Worm (Caenorhabditis elegans): ENCODE data around the gene asb-2.

The asb-2 gene

DNA sequence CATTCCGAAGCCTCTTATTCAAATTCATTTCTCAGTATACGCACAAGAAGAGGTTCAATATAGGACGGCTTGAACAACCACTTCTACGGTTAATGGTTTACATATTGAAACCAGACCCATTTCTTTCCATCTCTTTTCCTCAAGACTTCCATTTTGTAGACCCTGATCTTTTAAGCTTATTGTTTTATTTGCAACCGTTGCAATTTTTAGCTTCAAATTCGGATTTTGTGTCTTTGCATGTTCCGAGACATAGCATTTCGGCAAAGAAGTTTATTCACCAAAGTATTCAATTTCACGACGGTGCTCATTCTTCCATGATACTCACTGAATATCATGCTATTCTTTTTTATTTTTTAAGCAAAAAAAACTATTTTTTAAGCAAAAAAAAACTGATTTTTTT is 3.3 kb upstream of the asb-2 start, which contains the start of gene nmur-3:
Gene nmur-3, plus strand, starts transcription at position 301 of the 400 bp plus-strand sequence.
- TF ChIP-seq dpl-1 (GFP tag; optimal IDR thresholded peaks at IDR 0.05): no peak
- TF ChIP-seq aha-1 (tag): peak; percentile 31
- no peak for TF ChIP-seq nhr-48 (tag; optimal IDR thresholded peaks at IDR 0.05)
- TF ChIP-seq egl-43 (GFP tag; IDR thresholded peaks at IDR 0.05): no peak
- TF ChIP-seq skn-1 (tag; optimal IDR thresholded peaks at IDR 0.05): no peak
- TF ChIP-seq hif-1 (tag; optimal IDR thresholded peaks at IDR 0.05): no peak
- TF ChIP-seq dmd-6 (GFP tag; IDR thresholded peaks at IDR 0.05): no peak

ce11 chrX:4478503-4478902 is 8.9 kb downstream of the asb-2 start:
- no peak for TF ChIP-seq Y48G9A.11 (GFP tag; IDR thresholded peaks at IDR 0.05)
- TF ChIP-seq mxl-3 (GFP tag; optimal IDR thresholded peaks at IDR 0.05): peak; percentile 30
- no peak for TF ChIP-seq pha-4 (GFP tag; IDR thresholded peaks at IDR 0.05)
- no peak for TF ChIP-seq pha-4 (tag; optimal IDR thresholded peaks at IDR 0.05)
- no peak for TF ChIP-seq tag-97 (GFP tag; IDR thresholded peaks at IDR 0.05)
- no peak for TF ChIP-seq daf-16 (GFP tag; optimal IDR thresholded peaks at IDR 0.05)
- TF ChIP-seq daf-16 (tag; optimal IDR thresholded peaks at IDR 0.05): peak; percentile 38
- TF ChIP-seq nhr-41 (GFP tag; IDR thresholded peaks at IDR 0.05): no peak
- TF ChIP-seq mep-1 (tag; optimal IDR thresholded peaks at IDR 0.05): no peak
- TF ChIP-seq hlh-11 (tag; optimal IDR thresholded peaks at IDR 0.05): peak; percentile 33
- no peak for TF ChIP-seq nhr-42 (GFP tag; IDR thresholded peaks at IDR 0.05)
- peak; percentile 41 for TF ChIP-seq nhr-28 (tag; optimal IDR thresholded peaks at IDR 0.05)
- no peak for TF ChIP-seq nhr-6 (tag; optimal IDR thresholded peaks at IDR 0.05)
- no peak for TF ChIP-seq hmg-1.1 (GFP tag; IDR thresholded peaks at IDR 0.05)
- TF ChIP-seq daf-12 (tag; optimal IDR thresholded peaks at IDR 0.05): no peak
- TF ChIP-seq Y5F2A.4 (GFP tag; optimal IDR thresholded peaks at IDR 0.05): no peak
- peak; percentile 83 for TF ChIP-seq pqm-1 (tag; optimal IDR thresholded peaks at IDR 0.05)
- peak; percentile 22 for TF ChIP-seq nhr-77 (tag; optimal IDR thresholded peaks at IDR 0.05)
- TF ChIP-seq R02D3.7 (tag; optimal IDR thresholded peaks at IDR 0.05): no peak
- TF ChIP-seq dve-1 (tag; optimal IDR thresholded peaks at IDR 0.05; ENCODE audit: insufficient read depth): peak; percentile 45
- no peak for TF ChIP-seq ztf-7 (tag; optimal IDR thresholded peaks at IDR 0.05)
- peak; percentile 60 for TF ChIP-seq dmd-6 (GFP tag; IDR thresholded peaks at IDR 0.05)

DNA sequence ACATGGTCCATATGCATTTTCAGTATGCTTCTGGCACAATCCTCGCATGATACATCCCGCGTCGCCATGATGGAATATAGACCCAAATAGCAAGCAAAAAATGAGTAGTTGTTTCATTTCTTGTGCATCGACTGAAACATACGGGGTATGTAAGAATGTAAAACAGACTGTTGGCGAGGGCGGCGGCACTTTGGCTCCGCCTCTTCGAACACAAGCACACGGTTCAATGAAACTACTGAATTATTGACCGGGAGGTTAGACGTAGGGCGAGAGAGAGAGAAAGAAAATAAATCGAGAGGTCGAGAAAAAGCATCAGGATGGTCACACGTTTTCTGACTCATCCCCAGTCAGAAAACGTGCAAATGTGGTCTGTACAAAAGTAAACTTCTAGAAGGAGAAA is 10.4 kb downstream of the asb-2 start:
- TF ChIP-seq sdz-12 (GFP tag; optimal IDR thresholded peaks at IDR 0.05) (no peak), hlh-30 (tag; optimal IDR thresholded peaks at IDR 0.05; ENCODE audit: insufficient read depth) (peak; percentile 46), nhr-25 (tag; optimal IDR thresholded peaks at IDR 0.05; ENCODE audit: borderline replicate concordance, insufficient read depth) (no peak), vab-7 (GFP tag; IDR thresholded peaks at IDR 0.05) (no peak), ceh-32 (tag; optimal IDR thresholded peaks at IDR 0.05; ENCODE audit: poor library complexity) (no peak), aha-1 (tag) (peak; percentile 90), fos-1 (tag; optimal IDR thresholded peaks at IDR 0.05) (no peak), rbr-2 (tag; optimal IDR thresholded peaks at IDR 0.05) (no peak), hlh-11 (tag; optimal IDR thresholded peaks at IDR 0.05) (peak; percentile 44), hif-1 (tag; optimal IDR thresholded peaks at IDR 0.05) (no peak), T20F7.1 (GFP tag; optimal IDR thresholded peaks at IDR 0.05) (no peak), ztf-11 (tag; optimal IDR thresholded peaks at IDR 0.05) (no peak), lim-7 (GFP tag; IDR thresholded peaks at IDR 0.05) (no peak), nhr-28 (tag; optimal IDR thresholded peaks at IDR 0.05) (peak; percentile 15)

DNA sequence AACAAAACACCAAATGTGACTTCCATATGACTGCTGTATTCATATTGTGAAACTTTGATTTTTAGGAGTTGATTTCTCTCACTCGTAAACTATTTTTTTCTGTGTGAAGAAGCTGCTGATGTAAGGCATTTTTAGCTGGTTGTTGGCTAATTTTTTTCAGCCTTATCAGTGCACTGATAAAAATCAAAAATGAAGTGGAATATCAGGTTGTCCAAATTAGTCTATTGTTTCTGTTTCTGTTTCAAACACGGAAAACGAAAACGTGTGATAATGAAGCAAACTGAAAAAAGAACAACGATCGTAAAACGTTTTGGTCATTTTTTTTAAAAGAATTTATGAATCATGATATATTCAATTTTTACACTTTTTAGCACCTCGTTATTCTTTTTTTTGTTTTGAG is 11.2 kb downstream of the asb-2 start:
- TF ChIP-seq lin-15B (tag; optimal IDR thresholded peaks at IDR 0.05) (no peak), mxl-3 (GFP tag; optimal IDR thresholded peaks at IDR 0.05) (no peak), pqm-1 (tag; optimal IDR thresholded peaks at IDR 0.05) (peak; percentile 90), dve-1 (tag; optimal IDR thresholded peaks at IDR 0.05; ENCODE audit: insufficient read depth) (peak; percentile 55), madf-5 (GFP tag; IDR thresholded peaks at IDR 0.05) (no peak), dmd-6 (GFP tag; IDR thresholded peaks at IDR 0.05) (peak; percentile 36), hlh-11 (tag; optimal IDR thresholded peaks at IDR 0.05) (peak; percentile 62), lsy-2 (tag; optimal IDR thresholded peaks at IDR 0.05) (no peak), tra-1 (GFP tag; IDR thresholded peaks at IDR 0.05) (no peak), nhr-28 (tag; optimal IDR thresholded peaks at IDR 0.05) (peak; percentile 70), ZK546.5 (tag; optimal IDR thresholded peaks at IDR 0.05) (no peak), nhr-77 (tag; optimal IDR thresholded peaks at IDR 0.05) (peak; percentile 9), tag-97 (GFP tag; IDR thresholded peaks at IDR 0.05) (no peak), daf-16 (GFP tag; optimal IDR thresholded peaks at IDR 0.05) (no peak), daf-16 (tag; optimal IDR thresholded peaks at IDR 0.05) (peak; percentile 65)
